Fruit fly (Drosophila melanogaster) whole organism, prepupa: ENCODE data around the gene Drs.

Source experiments
- Blimp-1 ChIP-seq: fragments of 200-800 bp; sonication (Bioruptor generic); optimal IDR thresholded peaks from 3 replicates; lab custom pipeline; 2017; ENCODE audit warnings: missing biosample characterization, missing genetic modification characterization, mild to moderate bottlenecking, moderate library complexity, missing genetic modification reagents
- CG10669 ChIP-seq: fragments of 200-800 bp; sonication (Bioruptor generic); optimal IDR thresholded peaks from 3 replicates; lab custom pipeline; 2018; ENCODE audit warnings: missing biosample characterization, mild to moderate bottlenecking, missing genetic modification characterization, moderate library complexity
- CG11294 ChIP-seq: fragments of 200-800 bp; sonication (Bioruptor generic); IDR thresholded peaks from 2 replicates; pipeline ENCODE4 v1.3.6; 2022; ENCODE audit warnings: missing biosample characterization, missing genetic modification characterization
- CG16779 ChIP-seq: fragments of 200-800 bp; sonication (Bioruptor generic); optimal IDR thresholded peaks from 3 replicates; lab custom pipeline; 2017; ENCODE audit warnings: missing biosample characterization, mild to moderate bottlenecking, missing genetic modification characterization
- CG3032 ChIP-seq: fragments of 200-800 bp; optimal IDR thresholded peaks from 2 replicates; lab custom pipeline; 2019; ENCODE audit warnings: missing biosample characterization, mild to moderate bottlenecking, missing genetic modification characterization, moderate library complexity
- CG31627 ChIP-seq: fragments of 200-800 bp; sonication (Bioruptor generic); optimal IDR thresholded peaks from 3 replicates; lab custom pipeline; 2016; ENCODE audit warnings: missing biosample characterization, missing genetic modification characterization
- CG32006 ChIP-seq: fragments of 200-800 bp; sonication (Bioruptor generic); optimal IDR thresholded peaks from 3 replicates; lab custom pipeline; 2017; ENCODE audit warnings: missing biosample characterization, mild to moderate bottlenecking, missing genetic modification characterization
- CG6163 ChIP-seq: fragments of 200-800 bp; sonication (Bioruptor generic); IDR thresholded peaks from 3 replicates; pipeline ENCODE4 v1.3.6; 2022; ENCODE audit warnings: missing biosample characterization, missing genetic modification characterization
- CG6854 ChIP-seq: fragments of 200-800 bp; sonication (Bioruptor generic); optimal IDR thresholded peaks from 2 replicates; lab custom pipeline; 2017; ENCODE audit warnings: missing biosample characterization, mild to moderate bottlenecking, missing genetic modification characterization
- CG7368 ChIP-seq: fragments of 200-800 bp; sonication (Bioruptor generic); optimal IDR thresholded peaks from 3 replicates; lab custom pipeline; 2016; ENCODE audit warnings: missing biosample characterization, missing genetic modification characterization
- CG8319 ChIP-seq: fragments of 200-800 bp; sonication (Bioruptor generic); optimal IDR thresholded peaks from 3 replicates; lab custom pipeline; 2016; ENCODE audit warnings: missing biosample characterization, missing genetic modification characterization
- CG9139 ChIP-seq: fragments of 200-800 bp; sonication (Bioruptor generic); optimal IDR thresholded peaks from 3 replicates; lab custom pipeline; 2017; ENCODE audit warnings: missing biosample characterization, mild to moderate bottlenecking, missing genetic modification characterization
- Eip75B ChIP-seq: fragments of 200-800 bp; sonication (Bioruptor generic); optimal IDR thresholded peaks from 3 replicates; lab custom pipeline; 2016; ENCODE audit warnings: missing biosample characterization, missing genetic modification characterization
- Eip93F ChIP-seq: fragments of 200-800 bp; sonication (Bioruptor generic); optimal IDR thresholded peaks from 2 replicates; lab custom pipeline; 2016; ENCODE audit warnings: missing biosample characterization, mild to moderate bottlenecking, missing genetic modification characterization
- Ets21C ChIP-seq: fragments of 200-800 bp; sonication (Bioruptor generic); optimal IDR thresholded peaks from 3 replicates; lab custom pipeline; 2016; ENCODE audit warnings: missing biosample characterization, missing genetic modification characterization
- Ets96B ChIP-seq: fragments of 200-800 bp; optimal IDR thresholded peaks from 2 replicates; lab custom pipeline; 2019; ENCODE audit warnings: missing biosample characterization, mild to moderate bottlenecking, missing genetic modification characterization, moderate library complexity
- Gug ChIP-seq: fragments of 200-800 bp; sonication (Bioruptor generic); IDR thresholded peaks from 2 replicates; pipeline ENCODE4 v1.3.6; 2022; ENCODE audit warnings: missing biosample characterization, missing genetic modification characterization
- Hr39 ChIP-seq: fragments of 200-800 bp; sonication (Bioruptor generic); optimal IDR thresholded peaks from 2 replicates; lab custom pipeline; 2016; ENCODE audit warnings: missing biosample characterization, missing genetic modification characterization
- Lpt ChIP-seq: fragments of 200-800 bp; sonication (Bioruptor generic); optimal IDR thresholded peaks from 3 replicates; lab custom pipeline; 2016; ENCODE audit warnings: missing biosample characterization, missing genetic modification characterization
- Met ChIP-seq: fragments of 200-800 bp; sonication (Bioruptor generic); optimal IDR thresholded peaks from 3 replicates; lab custom pipeline; 2016; ENCODE audit warnings: missing biosample characterization, missing genetic modification characterization
- Smox ChIP-seq: fragments of 200-800 bp; sonication (Bioruptor generic); optimal IDR thresholded peaks from 3 replicates; lab custom pipeline; 2016; ENCODE audit warnings: missing biosample characterization, missing genetic modification characterization
- Sox14 ChIP-seq: fragments of 200-800 bp; sonication (Bioruptor generic); optimal IDR thresholded peaks from 3 replicates; lab custom pipeline; 2016; ENCODE audit warnings: missing biosample characterization, missing genetic modification characterization
- Sox15 ChIP-seq: fragments of 200-800 bp; sonication (Bioruptor generic); optimal IDR thresholded peaks from 3 replicates; lab custom pipeline; 2016; ENCODE audit warnings: missing biosample characterization, missing genetic modification characterization
- achi ChIP-seq: fragments of 200-800 bp; sonication (Bioruptor generic); optimal IDR thresholded peaks from 3 replicates; lab custom pipeline; 2016; ENCODE audit warnings: missing biosample characterization, missing genetic modification characterization
- acj6 ChIP-seq: fragments of 200-800 bp; sonication (Bioruptor generic); optimal IDR thresholded peaks from 3 replicates; lab custom pipeline; 2016; ENCODE audit warnings: missing biosample characterization, missing genetic modification characterization
- cyc ChIP-seq: fragments of 200-800 bp; sonication (Bioruptor generic); optimal IDR thresholded peaks from 3 replicates; lab custom pipeline; 2016; ENCODE audit warnings: missing biosample characterization, missing genetic modification characterization
- dac ChIP-seq: fragments of 200-800 bp; sonication (Bioruptor generic); optimal IDR thresholded peaks from 2 replicates; lab custom pipeline; 2017; ENCODE audit warnings: missing biosample characterization, mild to moderate bottlenecking, missing genetic modification characterization
- eg ChIP-seq: fragments of 200-800 bp; sonication (Bioruptor generic); IDR thresholded peaks from 3 replicates; pipeline ENCODE4 v1.3.6; 2022; ENCODE audit warnings: missing biosample characterization, missing genetic modification characterization
- esn ChIP-seq: fragments of 200-800 bp; sonication (Bioruptor generic); optimal IDR thresholded peaks from 2 replicates; lab custom pipeline; 2016; ENCODE audit warnings: missing biosample characterization, mild to moderate bottlenecking, missing genetic modification characterization, moderate library complexity
- fd85E ChIP-seq: fragments of 200-800 bp; sonication (Bioruptor generic); optimal IDR thresholded peaks from 3 replicates; lab custom pipeline; 2016; ENCODE audit warnings: missing biosample characterization, missing genetic modification characterization
- fkh ChIP-seq: fragments of 200-800 bp; sonication (Bioruptor generic); optimal IDR thresholded peaks from 3 replicates; lab custom pipeline; 2017; ENCODE audit warnings: missing biosample characterization, mild to moderate bottlenecking, missing genetic modification characterization, moderate library complexity
- lz ChIP-seq: fragments of 200-800 bp; sonication (Bioruptor generic); optimal IDR thresholded peaks from 3 replicates; lab custom pipeline; 2016; ENCODE audit warnings: missing biosample characterization, missing genetic modification characterization
- net ChIP-seq: fragments of 200-800 bp; sonication (Bioruptor generic); optimal IDR thresholded peaks from 3 replicates; lab custom pipeline; 2016; ENCODE audit warnings: missing biosample characterization, missing genetic modification characterization
- salr ChIP-seq, 2 experiments: fragments of 200-800 bp; sonication (Bioruptor generic); optimal IDR thresholded peaks; 3 replicates each; lab custom pipeline; 2016 to 2018; ENCODE audit warnings: missing biosample characterization in 2 of 2, missing genetic modification characterization in 2 of 2, mild to moderate bottlenecking in 1 of 2
- spab ChIP-seq: fragments of 200-800 bp; sonication (Bioruptor generic); optimal IDR thresholded peaks from 2 replicates; lab custom pipeline; 2017; ENCODE audit warnings: missing biosample characterization, mild to moderate bottlenecking, missing genetic modification characterization, missing genetic modification reagents
- svp ChIP-seq: fragments of 200-800 bp; sonication (Bioruptor generic); peaks from one replicate; lab custom pipeline; 2016; ENCODE audit warnings: missing biosample characterization, missing genetic modification characterization
- topi ChIP-seq: fragments of 200-800 bp; sonication (Bioruptor generic); optimal IDR thresholded peaks from 3 replicates; lab custom pipeline; 2016; ENCODE audit warnings: missing biosample characterization, missing genetic modification characterization
- vri ChIP-seq: fragments of 200-800 bp; sonication (Bioruptor generic); optimal IDR thresholded peaks from 3 replicates; lab custom pipeline; 2016; ENCODE audit warnings: missing biosample characterization, mild to moderate bottlenecking, missing genetic modification characterization

Drs gene

DNA sequence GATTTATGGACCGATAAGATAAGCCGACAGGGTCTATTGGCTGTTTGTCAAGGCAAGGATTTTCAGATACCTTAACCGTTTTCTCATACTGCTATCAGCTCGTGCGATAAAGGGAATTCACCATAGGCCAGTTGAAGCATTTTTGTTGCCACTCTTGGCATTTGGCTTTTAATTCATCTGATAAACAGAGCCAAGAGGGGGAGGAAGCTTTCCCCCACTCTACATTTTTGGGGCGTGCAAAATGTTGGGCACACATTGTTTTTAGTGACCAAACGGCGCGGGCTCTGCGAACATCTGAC, 19.6 kb upstream of the Drs start:
- TF ChIP-seq svp (GFP tag; lab: Kevin White, UChicago) = no peak
- no peak for TF ChIP-seq cyc (GFP tag; lab: Kevin White, UChicago)
- no peak for TF ChIP-seq CG8319
- TF ChIP-seq Sox14 (GFP tag; lab: Kevin White, UChicago) = no peak
- TF ChIP-seq acj6 (GFP tag; lab: Kevin White, UChicago) = no peak
- TF ChIP-seq Gug (GFP tag; lab: Robert Waterston, UW) = no peak

DNA sequence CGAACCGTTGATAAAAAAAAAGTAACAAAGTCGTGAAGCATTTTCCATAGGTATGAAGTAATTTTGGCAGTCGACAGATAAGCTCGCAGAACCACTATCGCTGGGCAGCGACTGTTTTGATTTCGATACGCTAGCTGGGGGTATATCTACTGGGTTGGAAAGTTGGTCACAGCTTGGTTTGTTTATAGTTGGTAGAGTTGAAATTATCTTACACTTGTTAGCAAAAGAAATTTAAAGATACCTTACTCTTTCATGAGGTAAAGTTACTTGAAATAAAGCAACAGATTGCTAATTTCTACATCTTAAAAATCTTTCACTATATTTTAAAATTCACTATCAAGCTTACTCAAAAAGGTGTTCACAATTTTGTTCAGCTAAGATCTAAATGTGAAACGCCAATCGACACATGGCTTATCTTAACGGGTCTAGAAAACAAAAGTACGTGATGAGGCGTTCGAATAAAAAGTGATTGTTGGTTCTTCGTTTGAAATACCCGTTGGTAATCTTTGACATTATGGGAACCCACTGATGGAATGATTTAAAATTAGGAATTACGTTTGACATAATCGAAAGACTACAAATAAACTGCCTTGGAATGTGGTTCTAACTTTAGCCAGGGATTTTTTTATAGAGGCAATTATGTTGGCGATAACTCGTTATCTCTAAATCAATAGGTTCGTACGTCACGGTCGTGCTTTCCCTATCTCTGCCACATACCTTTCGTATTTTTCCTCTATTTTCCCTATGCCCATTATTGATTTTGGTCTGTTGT, 18.6 kb upstream of the Drs start:
- TF ChIP-seq vri (GFP tag; lab: Kevin White, UChicago) (peak; percentile 78), Ets96B (tag; lab: Kevin White, UChicago) (no peak)

- TF ChIP-seq dac (GFP tag; lab: Kevin White, UChicago) (no peak), net (GFP tag; lab: Kevin White, UChicago) (no peak), CG9139 (no peak), Lpt (GFP tag; lab: Kevin White, UChicago) (no peak), Smox (GFP tag; lab: Kevin White, UChicago) (no peak), achi (GFP tag; lab: Kevin White, UChicago) (no peak)
- TF ChIP-seq, all 60 proteins: peak for 0
Observed at dm6 chr3L:3351814-3352359, 17.5 kb upstream of the Drs start.

DNA sequence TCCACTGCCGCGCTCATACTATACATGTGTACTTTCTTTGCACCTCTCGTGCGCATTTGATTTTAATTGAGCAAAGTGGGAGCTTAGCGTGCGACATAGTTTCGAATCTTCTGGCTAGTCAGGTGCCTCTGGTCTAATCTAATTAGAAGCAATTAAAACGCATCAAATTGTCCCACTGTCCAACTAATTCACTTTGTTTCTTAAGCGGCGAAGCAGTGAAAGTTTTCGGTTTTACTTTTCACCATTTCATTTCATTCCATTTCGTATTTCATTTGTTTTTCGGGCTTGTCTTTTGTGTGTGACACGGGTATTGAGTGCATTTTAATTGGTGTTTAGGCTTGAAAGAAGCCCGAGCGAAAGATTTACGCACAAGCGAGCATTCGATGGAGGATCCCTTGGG, 16.8 kb upstream of the Drs start:
- no peak for TF ChIP-seq Eip93F (GFP tag; lab: Kevin White, UChicago)
- TF ChIP-seq eg (GFP tag; lab: Robert Waterston, UW) = no peak
- no peak for TF ChIP-seq salr (GFP tag; optimal IDR thresholded peaks at IDR 0.05; lab: Kevin White, UChicago)
- TF ChIP-seq CG9139 = no peak
- TF ChIP-seq spab (GFP tag; lab: Kevin White, UChicago) = no peak
- peak; percentile 44 for TF ChIP-seq Blimp-1 (GFP tag; lab: Kevin White, UChicago)
- no peak for TF ChIP-seq Ets96B (tag; lab: Kevin White, UChicago)
- TF ChIP-seq Hr39 (GFP tag; lab: Kevin White, UChicago) = no peak

DNA sequence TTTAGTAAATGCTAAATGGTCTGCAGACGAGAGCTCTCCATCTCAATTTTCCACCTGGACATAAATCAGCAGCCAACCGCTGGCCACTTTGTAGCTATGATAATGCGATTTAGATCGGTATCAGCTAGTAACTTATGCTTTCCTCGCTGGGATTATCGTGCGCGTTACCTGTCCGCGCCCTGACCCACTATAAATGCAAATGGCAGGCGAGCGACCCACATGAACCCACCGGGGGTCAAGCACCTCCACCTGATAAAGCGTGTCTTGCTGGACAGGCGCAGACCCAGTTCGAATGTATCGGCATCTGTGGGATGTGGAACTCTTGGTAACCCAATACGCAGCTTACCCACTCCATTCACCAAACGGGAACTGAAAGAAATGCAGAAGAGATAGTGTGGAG, 16.1 kb upstream of the Drs start:
- no peak for TF ChIP-seq net (GFP tag; lab: Kevin White, UChicago)
- TF ChIP-seq Sox14 (GFP tag; lab: Kevin White, UChicago) = no peak
- no peak for TF ChIP-seq CG16779
- TF ChIP-seq svp (GFP tag; lab: Kevin White, UChicago) = peak; percentile 77
- TF ChIP-seq salr (GFP tag; optimal IDR thresholded peaks at IDR 0.05; lab: Kevin White, UChicago) = no peak
- no peak for TF ChIP-seq Lpt (GFP tag; lab: Kevin White, UChicago)

dm6 chr3L:3373994-3374623, 4.8 kb downstream of the Drs start, which contains the start of the genes Ythdc1 and CG12010:
TSS of gene Ythdc1 (minus strand) at chr3L:3374170.
TSS of gene CG12010 (plus strand) at chr3L:3374282.
- TF ChIP-seq topi (no peak), svp (GFP tag; lab: Kevin White, UChicago) (peak; percentile 52), fkh (peak; percentile 83), CG32006 (GFP tag; lab: Kevin White, UChicago) (no peak), fd85E (no peak), Eip75B (GFP tag; lab: Kevin White, UChicago) (no peak), esn (GFP tag; lab: Kevin White, UChicago) (no peak), Ets21C (GFP tag; lab: Kevin White, UChicago) (no peak), Hr39 (GFP tag; lab: Kevin White, UChicago) (no peak), salr (GFP tag; optimal IDR thresholded peaks at IDR 0.05; lab: Kevin White, UChicago) (no peak), spab (GFP tag; lab: Kevin White, UChicago) (no peak), lz (GFP tag; lab: Kevin White, UChicago) (no peak), CG6854 (GFP tag; lab: Kevin White, UChicago) (no peak), CG3032 (peak; percentile 20), Sox15 (no peak), CG31627 (GFP tag; lab: Kevin White, UChicago) (no peak), Met (GFP tag; lab: Kevin White, UChicago) (no peak), achi (GFP tag; lab: Kevin White, UChicago) (no peak), Gug (GFP tag; lab: Robert Waterston, UW) (no peak), CG10669 (GFP tag; lab: Kevin White, UChicago) (no peak), CG11294 (GFP tag; lab: Robert Waterston, UW) (no peak), acj6 (GFP tag; lab: Kevin White, UChicago) (no peak), CG9139 (no peak), CG6163 (GFP tag; lab: Robert Waterston, UW) (no peak; the same call in 2 of the 3 replicates), dac (GFP tag; lab: Kevin White, UChicago) (no peak), CG16779 (no peak), CG7368 (GFP tag; lab: Kevin White, UChicago) (no peak)
